Worm (Caenorhabditis elegans) whole organism, L4/young adult: Measurements from ENCODE around the gene irld-45.

Experiments used
- W03F9.2 ChIP-seq: fragments of 150-350 bp; optimal IDR thresholded peaks from 2 replicates; lab custom pipeline; 2014; ENCODE audit warnings: missing biosample characterization, missing genetic modification characterization
- dao-5 ChIP-seq: sonication (generic microtip); optimal IDR thresholded peaks from 2 replicates; lab custom pipeline; 2016; ENCODE audit warnings: missing genotype, missing genetic modification characterization, moderate library complexity, missing compliant biosample characterization
- him-1 ChIP-seq: sonication (generic microtip); optimal IDR thresholded peaks from 2 replicates; lab custom pipeline; 2016; ENCODE audit warnings: missing genotype, missing genetic modification reagents, missing genetic modification characterization, missing compliant biosample characterization

irld-45 gene

ce11 chrV:1648000-1648399, at the start of gene irld-45:
Gene irld-45, plus strand, starts transcription at chrV:1648300.
- TF ChIP-seq him-1 (tag; lab: Kevin White, UChicago) (no peak), dao-5 (tag; lab: Kevin White, UChicago) (no peak), W03F9.2 (tag; lab: Kevin White, UChicago) (no peak)

DNA sequence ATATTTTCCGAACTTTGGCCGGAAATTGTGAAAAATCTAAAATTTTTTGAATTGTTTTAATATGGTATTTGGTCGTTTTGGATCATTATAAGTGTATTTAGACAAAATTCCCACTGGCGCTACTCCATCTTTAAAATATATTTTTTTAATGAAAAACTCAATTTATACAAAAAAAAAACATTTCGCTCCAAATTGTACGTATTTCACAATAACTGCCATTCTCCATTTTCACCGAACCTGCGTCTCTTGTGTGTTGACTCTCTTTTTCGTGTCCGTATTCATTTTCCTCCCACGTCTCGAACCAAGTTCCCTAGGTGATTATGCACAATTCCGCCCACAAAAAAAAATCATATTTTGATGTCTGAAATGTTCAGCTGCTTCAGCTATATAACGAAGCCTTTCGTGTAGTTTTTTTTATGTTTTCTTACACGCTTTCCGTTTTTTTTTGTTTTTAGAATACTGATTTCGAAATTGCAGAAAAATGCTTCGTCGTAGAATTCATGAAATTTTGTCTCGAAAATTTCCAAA, 47.5 kb upstream of the irld-45 start, which contains the start of gene F16B4.2:
Gene F16B4.2 (plus strand): TSS at position 478 of the 528 bp plus-strand sequence.
- TF ChIP-seq him-1 (tag; lab: Kevin White, UChicago): no peak
- TF ChIP-seq dao-5 (tag; lab: Kevin White, UChicago): no peak
- no peak for TF ChIP-seq W03F9.2 (tag; lab: Kevin White, UChicago)

- TF ChIP-seq him-1 (tag; lab: Kevin White, UChicago): no peak
- no peak for TF ChIP-seq dao-5 (tag; lab: Kevin White, UChicago)
- no peak for TF ChIP-seq W03F9.2 (tag; lab: Kevin White, UChicago)
Observed at ce11 chrV:1607790-1608189, 40.3 kb upstream of the irld-45 start, which contains the start of gene nhr-178. Gene nhr-178, minus strand, starts transcription at chrV:1607953.

ce11 chrV:1610097-1610496, 38.0 kb upstream of the irld-45 start, which contains the start of gene nhr-177:
Gene nhr-177, plus strand, starts transcription at chrV:1610263.
- TF ChIP-seq dao-5 (tag; lab: Kevin White, UChicago): no peak
- no peak for TF ChIP-seq W03F9.2 (tag; lab: Kevin White, UChicago)
- no peak for TF ChIP-seq him-1 (tag; lab: Kevin White, UChicago)

ce11 chrV:1611570-1611969, 36.5 kb upstream of the irld-45 start:
- TF ChIP-seq him-1 (tag; lab: Kevin White, UChicago): no peak
- TF ChIP-seq dao-5 (tag; lab: Kevin White, UChicago): no peak
- TF ChIP-seq W03F9.2 (tag; lab: Kevin White, UChicago): no peak

- TF ChIP-seq him-1 (tag; lab: Kevin White, UChicago) (no peak), dao-5 (tag; lab: Kevin White, UChicago) (no peak), W03F9.2 (tag; lab: Kevin White, UChicago) (no peak)
Observed at ce11 chrV:1614726-1615125, 33.4 kb upstream of the irld-45 start, which contains the start of gene srbc-41. Gene srbc-41, minus strand, starts transcription at chrV:1614826.

DNA sequence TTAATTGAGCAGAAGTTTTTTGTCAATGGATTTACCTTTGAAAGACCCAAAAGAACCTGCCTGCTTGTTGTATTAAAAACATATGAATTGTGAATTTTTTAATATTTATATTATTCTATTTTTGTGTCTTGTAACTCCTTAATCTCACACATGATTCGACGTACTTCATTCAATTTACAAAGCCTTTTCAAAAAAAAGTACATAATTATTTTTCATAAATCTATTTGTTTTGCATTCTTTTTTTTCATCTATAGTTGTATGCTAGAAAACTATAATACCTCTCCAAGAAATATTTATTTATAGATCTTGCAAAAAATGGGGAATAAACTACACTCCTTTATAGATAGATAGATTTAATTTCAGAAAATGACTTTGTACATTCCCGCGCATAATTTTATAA, 29.3 kb upstream of the irld-45 start, which contains the start of gene nhr-179:
Gene nhr-179 (minus strand): TSS at position 101 of the 400 bp plus-strand sequence.
- no peak for TF ChIP-seq dao-5 (tag; lab: Kevin White, UChicago)
- TF ChIP-seq him-1 (tag; lab: Kevin White, UChicago): no peak
- no peak for TF ChIP-seq W03F9.2 (tag; lab: Kevin White, UChicago)

ce11 chrV:1620537-1620936, 27.6 kb upstream of the irld-45 start:
- TF ChIP-seq dao-5 (tag; lab: Kevin White, UChicago) (no peak), him-1 (tag; lab: Kevin White, UChicago) (no peak), W03F9.2 (tag; lab: Kevin White, UChicago) (no peak)

ce11 chrV:1621494-1621893, 26.6 kb upstream of the irld-45 start, which contains the start of gene nhr-117:
Gene nhr-117, minus strand, starts transcription at chrV:1621520.
- TF ChIP-seq dao-5 (tag; lab: Kevin White, UChicago): no peak
- TF ChIP-seq W03F9.2 (tag; lab: Kevin White, UChicago): no peak
- TF ChIP-seq him-1 (tag; lab: Kevin White, UChicago): no peak

DNA sequence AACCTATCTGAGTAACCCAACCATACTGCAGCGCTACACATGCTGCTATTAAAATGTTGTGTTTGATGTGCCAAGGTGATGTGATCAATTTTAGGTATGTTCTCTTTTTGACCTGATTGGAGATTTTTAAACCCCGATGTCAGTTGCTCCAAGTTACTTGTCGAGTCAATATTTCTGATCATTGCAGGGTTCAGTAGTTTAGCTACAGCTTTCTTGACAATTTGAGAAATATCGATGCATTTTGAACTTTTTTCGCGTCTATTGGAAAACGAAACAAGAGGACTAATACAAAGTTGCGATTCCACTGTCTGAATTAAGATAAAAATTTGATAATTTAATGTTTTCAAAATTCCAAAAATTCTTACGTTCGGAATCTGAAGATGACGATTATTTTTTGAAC, 24.7 kb upstream of the irld-45 start:
- TF ChIP-seq W03F9.2 (tag; lab: Kevin White, UChicago) (no peak), him-1 (tag; lab: Kevin White, UChicago) (no peak), dao-5 (tag; lab: Kevin White, UChicago) (no peak)

- TF ChIP-seq him-1 (tag; lab: Kevin White, UChicago) (no peak), W03F9.2 (tag; lab: Kevin White, UChicago) (no peak), dao-5 (tag; lab: Kevin White, UChicago) (no peak)
Observed at ce11 chrV:1624340-1624739, 23.8 kb upstream of the irld-45 start, which contains the start of gene nhr-110. Gene nhr-110, minus strand, starts transcription at chrV:1624440.

- TF ChIP-seq dao-5 (tag; lab: Kevin White, UChicago) (no peak), W03F9.2 (tag; lab: Kevin White, UChicago) (no peak), him-1 (tag; lab: Kevin White, UChicago) (no peak)
Observed at ce11 chrV:1626720-1627119, 21.4 kb upstream of the irld-45 start, which contains the start of gene nhr-237. Gene nhr-237, minus strand, starts transcription at chrV:1626820.

- no peak for TF ChIP-seq W03F9.2 (tag; lab: Kevin White, UChicago)
- no peak for TF ChIP-seq him-1 (tag; lab: Kevin White, UChicago)
- TF ChIP-seq dao-5 (tag; lab: Kevin White, UChicago): no peak
Observed at ce11 chrV:1627269-1627668, 20.8 kb upstream of the irld-45 start.

DNA sequence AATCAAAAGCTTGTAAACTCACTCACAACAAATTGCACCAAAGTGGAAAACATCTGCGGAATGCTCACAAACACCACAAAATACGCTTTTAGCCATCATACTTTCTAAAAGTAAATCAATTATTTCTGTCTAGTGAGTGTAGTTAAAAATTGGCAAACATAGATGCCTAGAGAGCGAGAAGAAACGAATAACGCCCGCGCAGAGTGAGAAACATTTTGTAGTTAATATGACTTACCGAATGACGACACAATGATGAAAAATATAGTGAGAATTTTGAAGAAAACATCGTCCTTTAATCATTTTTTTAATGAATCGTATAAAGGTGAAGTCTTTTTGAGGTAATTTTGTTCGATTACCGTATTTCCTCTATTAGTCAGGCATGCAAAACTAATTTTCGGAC, 18.8 kb upstream of the irld-45 start, which contains the start of gene nhr-238:
Gene nhr-238 (minus strand): TSS at position 104 of the 400 bp plus-strand sequence.
- TF ChIP-seq W03F9.2 (tag; lab: Kevin White, UChicago) (no peak), him-1 (tag; lab: Kevin White, UChicago) (no peak), dao-5 (tag; lab: Kevin White, UChicago) (no peak)
